Fruit fly (Drosophila melanogaster) whole organism, prepupa: Measurements from ENCODE around the gene CG33700.

ENCODE experiments used
- CG10669 ChIP-seq: fragments of 200-800 bp; sonication (Bioruptor generic); optimal IDR thresholded peaks from 3 replicates; lab custom pipeline; 2018; ENCODE audit warnings: missing biosample characterization, mild to moderate bottlenecking, missing genetic modification characterization, moderate library complexity
- CG6276 ChIP-seq: fragments of 200-800 bp; sonication (Bioruptor generic); optimal IDR thresholded peaks from 2 replicates; lab custom pipeline; 2017; ENCODE audit warnings: missing biosample characterization, mild to moderate bottlenecking, missing genetic modification characterization
- CG6854 ChIP-seq: fragments of 200-800 bp; sonication (Bioruptor generic); optimal IDR thresholded peaks from 2 replicates; lab custom pipeline; 2017; ENCODE audit warnings: missing biosample characterization, mild to moderate bottlenecking, missing genetic modification characterization
- Eip75B ChIP-seq: fragments of 200-800 bp; sonication (Bioruptor generic); optimal IDR thresholded peaks from 3 replicates; lab custom pipeline; 2016; ENCODE audit warnings: missing biosample characterization, missing genetic modification characterization
- Hr4 ChIP-seq: fragments of 200-800 bp; sonication (Bioruptor generic); optimal IDR thresholded peaks from 3 replicates; lab custom pipeline; 2016; ENCODE audit warnings: missing biosample characterization, missing genetic modification characterization
- Lpt ChIP-seq: fragments of 200-800 bp; sonication (Bioruptor generic); optimal IDR thresholded peaks from 3 replicates; lab custom pipeline; 2016; ENCODE audit warnings: missing biosample characterization, missing genetic modification characterization
- Sox102F ChIP-seq: fragments of 200-800 bp; sonication (Bioruptor generic); optimal IDR thresholded peaks from 2 replicates; lab custom pipeline; 2016; ENCODE audit warnings: missing biosample characterization, mild to moderate bottlenecking, missing genetic modification characterization
- Sox15 ChIP-seq: fragments of 200-800 bp; sonication (Bioruptor generic); optimal IDR thresholded peaks from 3 replicates; lab custom pipeline; 2016; ENCODE audit warnings: missing biosample characterization, missing genetic modification characterization
- ss ChIP-seq, 2 experiments: fragments of 200-800 bp; sonication (Bioruptor generic); optimal IDR thresholded peaks; 2 replicates in 1 of 2; 3 replicates in 1 of 2; lab custom pipeline; 2017 to 2018; ENCODE audit warnings: mild to moderate bottlenecking in 2 of 2, missing biosample characterization in 2 of 2, missing genetic modification characterization in 2 of 2, moderate library complexity in 1 of 2

DNA sequence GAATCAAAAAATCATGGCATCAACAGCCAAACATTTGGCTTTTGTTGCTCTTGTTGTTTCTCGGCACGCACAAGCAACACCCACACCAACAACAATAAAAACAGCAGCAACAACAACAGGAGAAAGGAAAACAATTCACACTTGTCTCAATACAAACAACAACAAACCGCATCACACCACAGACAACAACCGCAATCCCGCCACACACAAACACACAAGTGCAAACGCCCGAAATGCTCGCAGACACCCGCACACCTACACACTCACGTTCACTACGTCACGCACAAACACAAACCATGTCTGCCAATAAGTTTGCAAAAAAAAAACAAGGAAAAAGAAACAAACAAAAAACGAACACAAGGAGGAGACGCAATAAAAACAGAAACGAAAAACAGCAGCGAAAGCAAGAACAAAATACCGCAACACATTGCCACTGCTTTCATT, 57.6 kb downstream of the CG33700 start:
- TF ChIP-seq ss (GFP tag; optimal IDR thresholded peaks at IDR 0.05; lab: Kevin White, UChicago) (peak; percentile 68 to 71), CG6854 (GFP tag; lab: Kevin White, UChicago) (peak; percentile 48), Eip75B (GFP tag; lab: Kevin White, UChicago) (no peak), Lpt (GFP tag; lab: Kevin White, UChicago) (peak; percentile 48), CG6276 (GFP tag; lab: Kevin White, UChicago) (peak; percentile 73), Sox102F (GFP tag; lab: Kevin White, UChicago) (peak; percentile 15), Hr4 (GFP tag; lab: Kevin White, UChicago) (no peak), CG10669 (GFP tag; lab: Kevin White, UChicago) (no peak), Sox15 (GFP tag; lab: Kevin White, UChicago) (no peak)
